Worm (Caenorhabditis elegans) whole organism, L2 larva: ENCODE data around the gene cyp-33C6.

ENCODE experiments used
- C34F6.9 ChIP-seq: fragments of 150-350 bp; optimal IDR thresholded peaks from 2 replicates; lab custom pipeline; 2014; ENCODE audit warnings: missing biosample characterization, missing genetic modification characterization
- F13H6.1 ChIP-seq: sonication (generic microtip); optimal IDR thresholded peaks from 2 replicates; lab custom pipeline; 2016; ENCODE audit warnings: missing genetic modification characterization, missing compliant biosample characterization
- R02D3.7 ChIP-seq: fragments of 150-350 bp; optimal IDR thresholded peaks from 2 replicates; lab custom pipeline; 2014; ENCODE audit warnings: missing biosample characterization, missing genetic modification characterization
- Y55F3AM.14 ChIP-seq: fragments of 200-800 bp; sonication (Bioruptor generic); optimal IDR thresholded peaks from 2 replicates; lab custom pipeline; 2018; ENCODE audit warnings: mild to moderate bottlenecking, missing genetic modification characterization, missing compliant biosample characterization
- ZK546.5 ChIP-seq: sonication (generic microtip); optimal IDR thresholded peaks from 2 replicates; lab custom pipeline; 2017; ENCODE audit warnings: missing biosample characterization, missing genetic modification characterization
- alr-1 ChIP-seq: fragments of 150-350 bp; optimal IDR thresholded peaks from 2 replicates; lab custom pipeline; 2014; ENCODE audit warnings: missing biosample characterization, missing genetic modification characterization
- aly-2 ChIP-seq: fragments of 150-350 bp; optimal IDR thresholded peaks from 2 replicates; lab custom pipeline; 2014; ENCODE audit warnings: missing biosample characterization, missing genetic modification characterization
- ama-1 ChIP-seq: fragments of 150-350 bp; optimal IDR thresholded peaks from 2 replicates; lab custom pipeline; 2018; ENCODE audit warnings: inconsistent platforms
- blmp-1 ChIP-seq: sonication (generic microtip); optimal IDR thresholded peaks from 2 replicates; lab custom pipeline; 2017; ENCODE audit warnings: missing genetic modification characterization, mild to moderate bottlenecking, missing compliant biosample characterization, antibody characterized with exemption, moderate library complexity; ENCODE audit not compliant: insufficient read depth
- ceh-16 ChIP-seq: fragments of 150-350 bp; optimal IDR thresholded peaks from 2 replicates; lab custom pipeline; 2014; ENCODE audit warnings: missing biosample characterization, missing genetic modification characterization
- ceh-82 ChIP-seq: fragments of 150-350 bp; optimal IDR thresholded peaks from 2 replicates; lab custom pipeline; 2014; ENCODE audit warnings: missing biosample characterization, missing genetic modification characterization
- crh-2 ChIP-seq: sonication (generic microtip); optimal IDR thresholded peaks from 2 replicates; lab custom pipeline; 2017; ENCODE audit warnings: missing biosample characterization, missing genetic modification characterization
- dmd-4 ChIP-seq: sonication (generic microtip); optimal IDR thresholded peaks from 2 replicates; lab custom pipeline; 2017; ENCODE audit warnings: missing biosample characterization, missing genetic modification characterization
- egl-27 ChIP-seq: sonication (generic microtip); optimal IDR thresholded peaks from 3 replicates; lab custom pipeline; 2017; ENCODE audit warnings: missing biosample characterization, missing genetic modification reagents, missing genetic modification characterization
- elt-1 ChIP-seq: fragments of 150-350 bp; optimal IDR thresholded peaks from 2 replicates; lab custom pipeline; 2014; ENCODE audit warnings: missing biosample characterization, missing genetic modification characterization
- elt-3 ChIP-seq: sonication (generic microtip); optimal IDR thresholded peaks from 2 replicates; lab custom pipeline; 2017; ENCODE audit warnings: missing biosample characterization, missing genetic modification characterization
- fos-1 ChIP-seq: fragments of 150-350 bp; optimal IDR thresholded peaks from 2 replicates; lab custom pipeline; 2014; ENCODE audit warnings: missing biosample characterization, missing genetic modification characterization
- gmeb-1 ChIP-seq: fragments of 150-350 bp; optimal IDR thresholded peaks from 2 replicates; lab custom pipeline; 2014; ENCODE audit warnings: missing biosample characterization, missing genetic modification characterization
- lin-11 ChIP-seq: fragments of 150-350 bp; sonication (generic microtip); optimal IDR thresholded peaks from 2 replicates; lab custom pipeline; 2014; ENCODE audit warnings: missing biosample characterization, missing genetic modification characterization, inconsistent platforms, mixed read lengths
- lin-13 ChIP-seq: fragments of 150-350 bp; optimal IDR thresholded peaks from 2 replicates; lab custom pipeline; 2014; ENCODE audit warnings: missing biosample characterization, missing genetic modification reagents, missing genetic modification characterization
- lin-39 ChIP-seq: fragments of 150-350 bp; optimal IDR thresholded peaks from 2 replicates; lab custom pipeline; 2014; ENCODE audit warnings: missing biosample characterization, missing genetic modification reagents, missing genetic modification characterization
- lsy-2 ChIP-seq, 2 experiments: fragments of 150-350 bp in 1 of 2; sonication (generic microtip) in 1 of 2; optimal IDR thresholded peaks; 2 replicates each; lab custom pipeline; 2014 to 2017; ENCODE audit warnings: missing biosample characterization in 2 of 2, missing genetic modification characterization in 2 of 2
- mab-5 ChIP-seq: fragments of 150-350 bp; optimal IDR thresholded peaks from 2 replicates; lab custom pipeline; 2014; ENCODE audit warnings: missing biosample characterization, missing genetic modification characterization
- mbf-1 ChIP-seq: sonication (generic microtip); optimal IDR thresholded peaks from 2 replicates; lab custom pipeline; 2017; ENCODE audit warnings: missing biosample characterization, missing genetic modification characterization
- mdl-1 ChIP-seq, 2 experiments: fragments of 150-350 bp in 1 of 2; sonication (generic microtip) in 1 of 2; optimal IDR thresholded peaks; 2 replicates each; lab custom pipeline; 2017; ENCODE audit warnings: missing biosample characterization in 2 of 2, missing genetic modification characterization in 2 of 2
- nhr-10 ChIP-seq: sonication (generic microtip); optimal IDR thresholded peaks from 2 replicates; lab custom pipeline; 2017; ENCODE audit warnings: missing biosample characterization, missing genetic modification characterization
- nhr-11 ChIP-seq: fragments of 150-350 bp; optimal IDR thresholded peaks from 2 replicates; lab custom pipeline; 2014; ENCODE audit warnings: missing biosample characterization, missing genetic modification characterization
- nhr-12 ChIP-seq: fragments of 150-350 bp; optimal IDR thresholded peaks from 2 replicates; lab custom pipeline; 2014; ENCODE audit warnings: missing biosample characterization, missing genetic modification characterization
- nhr-129 ChIP-seq: fragments of 150-350 bp; optimal IDR thresholded peaks from 2 replicates; lab custom pipeline; 2014; ENCODE audit warnings: missing biosample characterization, missing genetic modification characterization
- nhr-21 ChIP-seq: fragments of 150-350 bp; optimal IDR thresholded peaks from 2 replicates; lab custom pipeline; 2014; ENCODE audit warnings: missing biosample characterization, missing genetic modification characterization
- nhr-23 ChIP-seq: fragments of 150-350 bp; optimal IDR thresholded peaks from 2 replicates; lab custom pipeline; 2014; ENCODE audit warnings: missing biosample characterization, missing genetic modification reagents, missing genetic modification characterization
- nhr-237 ChIP-seq: fragments of 150-350 bp; optimal IDR thresholded peaks from 2 replicates; lab custom pipeline; 2014; ENCODE audit warnings: missing biosample characterization, missing genetic modification characterization
- nhr-25 ChIP-seq: fragments of 150-350 bp; sonication (generic microtip); optimal IDR thresholded peaks from 3 replicates; lab custom pipeline; 2014; ENCODE audit warnings: missing biosample characterization, missing genetic modification characterization
- nhr-6 ChIP-seq: fragments of 150-350 bp; optimal IDR thresholded peaks from 2 replicates; lab custom pipeline; 2014; ENCODE audit warnings: missing biosample characterization, missing genetic modification characterization
- nhr-77 ChIP-seq: fragments of 150-350 bp; optimal IDR thresholded peaks from 2 replicates; lab custom pipeline; 2014; ENCODE audit warnings: missing biosample characterization, missing genetic modification characterization
- peb-1 ChIP-seq: fragments of 150-350 bp; optimal IDR thresholded peaks from 2 replicates; lab custom pipeline; 2014; ENCODE audit warnings: missing biosample characterization, missing genetic modification characterization
- sem-4 ChIP-seq: fragments of 150-350 bp; optimal IDR thresholded peaks from 2 replicates; lab custom pipeline; 2014; ENCODE audit warnings: missing biosample characterization, missing genetic modification reagents, missing genetic modification characterization
- skn-1 ChIP-seq: sonication (generic microtip); optimal IDR thresholded peaks from 2 replicates; lab custom pipeline; 2017; ENCODE audit warnings: missing biosample characterization, missing genetic modification characterization
- sma-3 ChIP-seq: sonication (generic microtip); optimal IDR thresholded peaks from 2 replicates; lab custom pipeline; 2016; ENCODE audit warnings: missing genetic modification reagents, missing genetic modification characterization, missing compliant biosample characterization
- sma-9 ChIP-seq, 2 experiments: fragments of 150-350 bp in 1 of 2; sonication (generic microtip) in 1 of 2; optimal IDR thresholded peaks; 2 replicates each; lab custom pipeline; 2014 to 2016; ENCODE audit warnings: missing genetic modification characterization in 2 of 2, mild to moderate bottlenecking in 1 of 2, missing biosample characterization in 1 of 2, missing compliant biosample characterization in 1 of 2, missing genetic modification reagents in 1 of 2, moderate library complexity in 1 of 2
- snpc-4 ChIP-seq: fragments of 150-350 bp; optimal IDR thresholded peaks from 2 replicates; lab custom pipeline; 2014; ENCODE audit warnings: missing biosample characterization, missing genetic modification characterization
- unc-39 ChIP-seq: fragments of 150-350 bp; optimal IDR thresholded peaks from 2 replicates; lab custom pipeline; 2014; ENCODE audit warnings: missing biosample characterization, missing genetic modification characterization
- unc-55 ChIP-seq: fragments of 150-350 bp; sonication (generic microtip); optimal IDR thresholded peaks from 3 replicates; lab custom pipeline; 2014; ENCODE audit warnings: missing biosample characterization, missing genetic modification reagents, missing genetic modification characterization
- unc-62 ChIP-seq: fragments of 150-350 bp; optimal IDR thresholded peaks from 2 replicates; lab custom pipeline; 2014; ENCODE audit warnings: missing biosample characterization, missing genetic modification reagents, missing genetic modification characterization
- zag-1 ChIP-seq: fragments of 150-350 bp; optimal IDR thresholded peaks from 2 replicates; lab custom pipeline; 2014; ENCODE audit warnings: missing biosample characterization, missing genetic modification characterization
- ztf-1 ChIP-seq: fragments of 200-800 bp; sonication (Bioruptor generic); conservative IDR thresholded peaks from 2 replicates; pipeline ENCODE4 v1.3.6; 2022; ENCODE audit warnings: missing genetic modification characterization, missing compliant biosample characterization
- ztf-11 ChIP-seq: sonication (generic microtip); optimal IDR thresholded peaks from 2 replicates; lab custom pipeline; 2017; ENCODE audit warnings: missing biosample characterization, missing genetic modification characterization
- ztf-4 ChIP-seq: fragments of 150-350 bp; optimal IDR thresholded peaks from 2 replicates; lab custom pipeline; 2014; ENCODE audit warnings: missing biosample characterization, missing genetic modification characterization

cyp-33C6 gene

ce11 chrV:2221764-2222163 lies 27.4 kb downstream of the cyp-33C6 start, which contains the start of gene nhr-128:
Gene nhr-128, plus strand, starts transcription at chrV:2222064.
- TF ChIP-seq mab-5 (tag; lab: Kevin White, UChicago) (no peak), F13H6.1 (tag; lab: Kevin White, UChicago) (no peak)

ce11 chrV:2218803-2219202 lies 30.4 kb downstream of the cyp-33C6 start, which contains the start of gene nhr-56:
Gene nhr-56, plus strand, starts transcription at chrV:2219004.
- TF ChIP-seq nhr-237 (no peak), mbf-1 (no peak), ceh-82 (tag; lab: Kevin White, UChicago) (no peak), sma-3 (GFP tag; lab: Kevin White, UChicago) (no peak), elt-1 (no peak), zag-1 (tag; lab: Kevin White, UChicago) (no peak), egl-27 (tag; lab: Kevin White, UChicago) (no peak), F13H6.1 (tag; lab: Kevin White, UChicago) (peak; percentile 25), nhr-10 (no peak), ZK546.5 (tag; lab: Kevin White, UChicago) (no peak), mdl-1 (tag; optimal IDR thresholded peaks at IDR 0.05; lab: Kevin White, UChicago) (no peak), aly-2 (tag; lab: Kevin White, UChicago) (no peak), ama-1 (lab: Kevin White, UChicago) (no peak), C34F6.9 (tag; lab: Kevin White, UChicago) (peak; percentile 26), lin-13 (GFP tag; lab: Kevin White, UChicago) (no peak), nhr-129 (tag; lab: Kevin White, UChicago) (peak; percentile 63), lin-11 (no peak), dmd-4 (tag; lab: Kevin White, UChicago) (no peak), skn-1 (tag; lab: Kevin White, UChicago) (no peak), ceh-16 (tag; lab: Kevin White, UChicago) (no peak), peb-1 (no peak), snpc-4 (tag; lab: Kevin White, UChicago) (no peak), mab-5 (tag; lab: Kevin White, UChicago) (no peak), unc-39 (tag; lab: Kevin White, UChicago) (no peak), nhr-25 (tag; lab: Kevin White, UChicago) (peak; percentile 31), lin-39 (tag; lab: Kevin White, UChicago) (no peak), ztf-11 (tag; lab: Kevin White, UChicago) (no peak), nhr-11 (tag; lab: Kevin White, UChicago) (no peak), nhr-6 (tag; lab: Kevin White, UChicago) (no peak), crh-2 (tag; lab: Kevin White, UChicago) (peak; percentile 59), nhr-21 (tag; lab: Kevin White, UChicago) (no peak), nhr-12 (tag; lab: Kevin White, UChicago) (no peak), elt-3 (no peak), Y55F3AM.14 (GFP tag; lab: Kevin White, UChicago) (no peak), sma-9 (GFP tag; optimal IDR thresholded peaks at IDR 0.05; lab: Kevin White, UChicago) (peak; percentile 79), sma-9 (tag; optimal IDR thresholded peaks at IDR 0.05; lab: Kevin White, UChicago) (no peak), nhr-23 (tag; lab: Kevin White, UChicago) (no peak), unc-55 (GFP tag; lab: Kevin White, UChicago) (no peak), alr-1 (no peak), blmp-1 (tag; lab: Kevin White, UChicago) (no peak), R02D3.7 (tag; lab: Kevin White, UChicago) (no peak), sem-4 (no peak), ztf-4 (no peak), fos-1 (tag; lab: Kevin White, UChicago) (peak; percentile 71), ztf-1 (GFP tag; lab: Robert Waterston, UW) (no peak), gmeb-1 (tag; lab: Kevin White, UChicago) (peak; percentile 67), unc-62 (GFP tag; lab: Kevin White, UChicago) (no peak), nhr-77 (tag; lab: Kevin White, UChicago) (no peak), lsy-2 (tag; optimal IDR thresholded peaks at IDR 0.05; lab: Kevin White, UChicago) (peak in 1 of 2 experiments; percentile 47)
